Worm (Caenorhabditis elegans) whole organism, L4 larva: ENCODE results near the gene ZK105.13.

Experiments used
- D1046.2 ChIP-seq: fragments of 200-800 bp; sonication (Bioruptor generic); IDR thresholded peaks from 2 replicates; pipeline ENCODE4 v1.3.6; 2022; ENCODE audit warnings: missing genetic modification characterization, missing compliant biosample characterization
- F37D6.2 ChIP-seq: sonication (generic microtip); optimal IDR thresholded peaks from 2 replicates; lab custom pipeline; 2016; ENCODE audit warnings: mild to moderate bottlenecking, missing genetic modification characterization, missing compliant biosample characterization
- F44E2.7 ChIP-seq: fragments of 200-800 bp; sonication (Bioruptor generic); IDR thresholded peaks from 2 replicates; pipeline ENCODE4 v2.1.2; 2022; ENCODE audit warnings: missing genetic modification characterization, missing compliant biosample characterization
- R02D3.7 ChIP-seq: fragments of 150-350 bp; sonication (generic microtip); optimal IDR thresholded peaks from 3 replicates; lab custom pipeline; 2014; ENCODE audit warnings: missing biosample characterization, missing genetic modification characterization
- T20F7.1 ChIP-seq: fragments of 200-800 bp; sonication (Bioruptor generic); optimal IDR thresholded peaks from 2 replicates; lab custom pipeline; 2018; ENCODE audit warnings: mild to moderate bottlenecking, missing genetic modification characterization, missing compliant biosample characterization
- T26A8.4 ChIP-seq: fragments of 200-800 bp; sonication (Bioruptor generic); IDR thresholded peaks from 2 replicates; pipeline ENCODE4 v1.3.6; 2022; ENCODE audit warnings: missing genetic modification characterization, missing compliant biosample characterization
- Y5F2A.4 ChIP-seq: fragments of 200-800 bp; sonication (Bioruptor generic); optimal IDR thresholded peaks from 2 replicates; lab custom pipeline; 2018; ENCODE audit warnings: mild to moderate bottlenecking, missing genetic modification characterization, missing compliant biosample characterization
- aha-1 ChIP-seq: fragments of 150-350 bp; peaks from one replicate; lab custom pipeline; 2014; ENCODE audit warnings: missing biosample characterization, missing genetic modification characterization
- arid-1 ChIP-seq: fragments of 200-800 bp; sonication (Bioruptor generic); conservative IDR thresholded peaks from 2 replicates; pipeline ENCODE4 v1.3.6; 2022; ENCODE audit warnings: missing genetic modification reagents, missing genetic modification characterization, missing compliant biosample characterization
- ceh-28 ChIP-seq: fragments of 150-350 bp; optimal IDR thresholded peaks from 2 replicates; lab custom pipeline; 2014; ENCODE audit warnings: missing biosample characterization, missing genetic modification reagents, missing genetic modification characterization
- ceh-32 ChIP-seq: sonication (generic microtip); optimal IDR thresholded peaks from 2 replicates; lab custom pipeline; 2016; ENCODE audit warnings: mild to moderate bottlenecking, missing genetic modification characterization, missing compliant biosample characterization; ENCODE audit not compliant: poor library complexity
- ceh-82 ChIP-seq: sonication (generic microtip); optimal IDR thresholded peaks from 2 replicates; lab custom pipeline; 2017; ENCODE audit warnings: missing biosample characterization, missing genetic modification characterization
- ces-1 ChIP-seq: fragments of 150-350 bp; sonication (generic microtip); optimal IDR thresholded peaks from 4 replicates; lab custom pipeline; 2014; ENCODE audit warnings: missing biosample characterization, missing genetic modification reagents, missing genetic modification characterization
- ctbp-1 ChIP-seq: fragments of 200-800 bp; sonication (Bioruptor generic); IDR thresholded peaks from 2 replicates; pipeline ENCODE4 v1.3.6; 2022; ENCODE audit warnings: missing genetic modification reagents, missing genetic modification characterization, missing compliant biosample characterization
- daf-16 ChIP-seq, 3 experiments: sonication (generic microtip); optimal IDR thresholded peaks; 2 replicates each; lab custom pipeline; 2016 to 2017; ENCODE audit warnings: missing genetic modification characterization in 3 of 3, missing genetic modification reagents in 3 of 3, mild to moderate bottlenecking in 2 of 3, missing compliant biosample characterization in 2 of 3, missing biosample characterization in 1 of 3, moderate library complexity in 1 of 3
- daf-19 ChIP-seq: fragments of 200-800 bp; sonication (Bioruptor generic); conservative IDR thresholded peaks from 2 replicates; pipeline ENCODE4 v1.3.6; 2022; ENCODE audit warnings: missing genetic modification characterization, missing compliant biosample characterization
- dmd-6 ChIP-seq: fragments of 200-800 bp; sonication (Bioruptor generic); IDR thresholded peaks from 2 replicates; pipeline ENCODE4 v1.3.6; 2022; ENCODE audit warnings: missing genetic modification reagents, missing genetic modification characterization, missing compliant biosample characterization
- dmd-9 ChIP-seq: fragments of 200-800 bp; sonication (Bioruptor generic); IDR thresholded peaks from 2 replicates; pipeline ENCODE4 v1.3.6; 2022; ENCODE audit warnings: missing genetic modification reagents, missing genetic modification characterization, missing compliant biosample characterization
- dpl-1 ChIP-seq: fragments of 150-350 bp; optimal IDR thresholded peaks from 2 replicates; lab custom pipeline; 2014; ENCODE audit warnings: missing biosample characterization, missing genetic modification reagents, missing genetic modification characterization
- dve-1 ChIP-seq: sonication (generic microtip); optimal IDR thresholded peaks from 2 replicates; lab custom pipeline; 2017; ENCODE audit warnings: antibody characterized with exemption, mild to moderate bottlenecking, missing genetic modification characterization, missing compliant biosample characterization; ENCODE audit not compliant: insufficient read depth
- fos-1 ChIP-seq: fragments of 150-350 bp; optimal IDR thresholded peaks from 2 replicates; lab custom pipeline; 2014; ENCODE audit warnings: missing biosample characterization, missing genetic modification characterization
- hlh-11 ChIP-seq: fragments of 200-800 bp; sonication (Bioruptor generic); optimal IDR thresholded peaks from 2 replicates; lab custom pipeline; 2018; ENCODE audit warnings: mild to moderate bottlenecking, missing genetic modification characterization, missing compliant biosample characterization
- hlh-30 ChIP-seq: sonication (generic microtip); optimal IDR thresholded peaks from 2 replicates; lab custom pipeline; 2017; ENCODE audit warnings: antibody characterized with exemption, mild to moderate bottlenecking, missing genetic modification characterization, missing compliant biosample characterization; ENCODE audit not compliant: insufficient read depth
- lin-13 ChIP-seq: fragments of 150-350 bp; optimal IDR thresholded peaks from 2 replicates; lab custom pipeline; 2014; ENCODE audit warnings: missing biosample characterization, missing genetic modification reagents, missing genetic modification characterization
- lin-29 ChIP-seq: fragments of 200-800 bp; sonication (Bioruptor generic); IDR thresholded peaks from 2 replicates; pipeline ENCODE4 v1.3.6; 2022; ENCODE audit warnings: missing genetic modification reagents, missing genetic modification characterization, missing compliant biosample characterization
- lin-38 ChIP-seq: fragments of 200-800 bp; sonication (Bioruptor generic); IDR thresholded peaks from 2 replicates; pipeline ENCODE4 v1.3.6; 2022; ENCODE audit warnings: missing genetic modification reagents, missing genetic modification characterization, missing compliant biosample characterization
- mep-1 ChIP-seq: fragments of 150-350 bp; sonication (generic microtip); optimal IDR thresholded peaks from 3 replicates; lab custom pipeline; 2014; ENCODE audit warnings: missing biosample characterization, missing genetic modification characterization
- mes-2 ChIP-seq: sonication (generic microtip); optimal IDR thresholded peaks from 2 replicates; lab custom pipeline; 2016; ENCODE audit warnings: missing genotype, mild to moderate bottlenecking, missing genetic modification characterization, missing compliant biosample characterization; ENCODE audit not compliant: poor library complexity, severe bottlenecking
- mxl-3 ChIP-seq: fragments of 200-800 bp; sonication (Bioruptor generic); optimal IDR thresholded peaks from 2 replicates; lab custom pipeline; 2018; ENCODE audit warnings: mild to moderate bottlenecking, missing genetic modification characterization, missing compliant biosample characterization
- nhr-10 ChIP-seq: fragments of 150-350 bp; optimal IDR thresholded peaks from 2 replicates; lab custom pipeline; 2014; ENCODE audit warnings: missing biosample characterization, missing genetic modification characterization
- nhr-102 ChIP-seq: sonication (generic microtip); optimal IDR thresholded peaks from 2 replicates; lab custom pipeline; 2016; ENCODE audit warnings: mild to moderate bottlenecking, missing genetic modification characterization, moderate library complexity, missing compliant biosample characterization
- nhr-11 ChIP-seq: fragments of 150-350 bp; optimal IDR thresholded peaks from 2 replicates; lab custom pipeline; 2014; ENCODE audit warnings: missing biosample characterization, missing genetic modification characterization
- nhr-237 ChIP-seq: sonication (generic microtip); optimal IDR thresholded peaks from 2 replicates; lab custom pipeline; 2017; ENCODE audit warnings: missing biosample characterization, missing genetic modification characterization
- nhr-28 ChIP-seq: fragments of 150-350 bp; optimal IDR thresholded peaks from 2 replicates; lab custom pipeline; 2014; ENCODE audit warnings: missing biosample characterization, missing genetic modification characterization
- nhr-41 ChIP-seq: fragments of 200-800 bp; sonication (Bioruptor generic); IDR thresholded peaks from 2 replicates; pipeline ENCODE4 v1.3.6; 2022; ENCODE audit warnings: missing genetic modification reagents, missing genetic modification characterization, missing compliant biosample characterization
- nhr-42 ChIP-seq: fragments of 200-800 bp; sonication (Bioruptor generic); IDR thresholded peaks from 2 replicates; pipeline ENCODE4 v1.3.6; 2022; ENCODE audit warnings: missing genetic modification characterization, missing compliant biosample characterization
- nhr-48 ChIP-seq: sonication (generic microtip); optimal IDR thresholded peaks from 2 replicates; lab custom pipeline; 2016; ENCODE audit warnings: mild to moderate bottlenecking, missing genetic modification characterization, missing compliant biosample characterization
- nhr-77 ChIP-seq: fragments of 150-350 bp; optimal IDR thresholded peaks from 2 replicates; lab custom pipeline; 2014; ENCODE audit warnings: missing biosample characterization, missing genetic modification characterization
- pqm-1 ChIP-seq: sonication (generic microtip); optimal IDR thresholded peaks from 2 replicates; lab custom pipeline; 2017; ENCODE audit warnings: missing biosample characterization, missing genetic modification characterization
- rbr-2 ChIP-seq: sonication (generic microtip); optimal IDR thresholded peaks from 2 replicates; lab custom pipeline; 2016; ENCODE audit warnings: missing genotype, missing genetic modification characterization, missing compliant biosample characterization
- saeg-2 ChIP-seq: fragments of 200-800 bp; sonication (Bioruptor generic); IDR thresholded peaks from 2 replicates; pipeline ENCODE4 v1.3.6; 2022; ENCODE audit warnings: missing genetic modification reagents, missing genetic modification characterization, missing compliant biosample characterization
- sdz-12 ChIP-seq: fragments of 200-800 bp; sonication (Bioruptor generic); optimal IDR thresholded peaks from 2 replicates; lab custom pipeline; 2018; ENCODE audit warnings: mild to moderate bottlenecking, missing genetic modification characterization, missing compliant biosample characterization
- set-16 ChIP-seq: fragments of 200-800 bp; sonication (Bioruptor generic); IDR thresholded peaks from 2 replicates; pipeline ENCODE4 v1.3.6; 2022; ENCODE audit warnings: missing genetic modification reagents, missing genetic modification characterization, missing compliant biosample characterization
- snpc-1.2 ChIP-seq: fragments of 200-800 bp; sonication (Bioruptor generic); IDR thresholded peaks from 2 replicates; pipeline ENCODE4 v1.3.6; 2022; ENCODE audit warnings: missing genetic modification reagents, missing genetic modification characterization, missing compliant biosample characterization
- snpc-4 ChIP-seq: fragments of 150-350 bp; optimal IDR thresholded peaks from 2 replicates; lab custom pipeline; 2014; ENCODE audit warnings: missing biosample characterization, missing genetic modification characterization
- tra-1 ChIP-seq: fragments of 200-800 bp; sonication (Bioruptor generic); IDR thresholded peaks from 2 replicates; pipeline ENCODE4 v1.3.6; 2022; ENCODE audit warnings: missing genetic modification reagents, missing genetic modification characterization, missing compliant biosample characterization
- unc-39 ChIP-seq: sonication (generic microtip); optimal IDR thresholded peaks from 2 replicates; lab custom pipeline; 2017; ENCODE audit warnings: missing biosample characterization, missing genetic modification characterization
- unc-62 ChIP-seq, 3 experiments: fragments of 150-350 bp in 1 of 3; sonication (generic microtip); optimal IDR thresholded peaks in 2 of 3; peaks in 1 of 3; 1 replicate in 1 of 3; 2 replicates in 2 of 3; lab custom pipeline; 2014 to 2017; ENCODE audit warnings: missing biosample characterization in 3 of 3, missing genetic modification characterization in 3 of 3, missing genetic modification reagents in 3 of 3, missing genotype in 1 of 3
- zfp-2 ChIP-seq: sonication (generic microtip); optimal IDR thresholded peaks from 2 replicates; lab custom pipeline; 2016; ENCODE audit warnings: mild to moderate bottlenecking, missing genetic modification characterization, missing compliant biosample characterization

ZK105.13 gene

ce11 chrV:7728003-7728678 lies 15.2 kb upstream of the ZK105.13 start (continued):
- peak in 1 of 2 experiments; percentile 78 for TF ChIP-seq daf-16 (GFP tag; optimal IDR thresholded peaks at IDR 0.05; lab: Kevin White, UChicago)
- TF ChIP-seq daf-16 (tag; optimal IDR thresholded peaks at IDR 0.05; lab: Kevin White, UChicago) = no peak
- peak in 1 of 2 experiments; percentile 94 for TF ChIP-seq unc-62 (GFP tag; optimal IDR thresholded peaks at IDR 0.05 in 1 of 2; lab: Kevin White, UChicago)
- TF ChIP-seq unc-62 (tag; optimal IDR thresholded peaks at IDR 0.05; lab: Kevin White, UChicago) = no peak
- no peak for TF ChIP-seq R02D3.7 (tag; lab: Kevin White, UChicago)
- peak; percentile 58 for TF ChIP-seq ceh-28 (tag; lab: Kevin White, UChicago)
- TF ChIP-seq zfp-2 (tag; lab: Kevin White, UChicago) = peak; percentile 26
- no peak for TF ChIP-seq nhr-237 (tag; lab: Kevin White, UChicago)
- TF ChIP-seq dmd-6 (GFP tag; lab: Robert Waterston, UW) = peak; percentile 82
- no peak for TF ChIP-seq Y5F2A.4 (GFP tag; lab: Kevin White, UChicago)
- peak; percentile 22 for TF ChIP-seq lin-13 (GFP tag; lab: Kevin White, UChicago)
- TF ChIP-seq arid-1 (GFP tag; lab: Robert Waterston, UW) = peak; percentile 49; the same call in 1 of the 2 replicates
- peak; percentile 48 for TF ChIP-seq ces-1 (GFP tag; lab: Kevin White, UChicago)
- no peak for TF ChIP-seq pqm-1 (tag; lab: Kevin White, UChicago)
- no peak for TF ChIP-seq ceh-82 (tag; lab: Kevin White, UChicago)
- 0 out of 2 replicates have a peak, but pooled peaks have one; percentile 4 for TF ChIP-seq D1046.2 (GFP tag; lab: Robert Waterston, UW)
- no peak for TF ChIP-seq fos-1 (tag; lab: Kevin White, UChicago)
- peak; percentile 59 for TF ChIP-seq ceh-32
- no peak for TF ChIP-seq nhr-41 (GFP tag; lab: Robert Waterston, UW)
- TF ChIP-seq T26A8.4 (GFP tag; lab: Robert Waterston, UW) = peak; percentile 68
- no peak for TF ChIP-seq unc-39 (tag; lab: Kevin White, UChicago)
- no peak for TF ChIP-seq snpc-4 (tag; lab: Kevin White, UChicago)
- TF ChIP-seq tra-1 (GFP tag; lab: Robert Waterston, UW) = peak; percentile 63
- TF ChIP-seq nhr-77 (tag; lab: Kevin White, UChicago) = peak; percentile 36
- peak; percentile 77 for TF ChIP-seq hlh-30 (tag; lab: Kevin White, UChicago)
- peak; percentile 23 for TF ChIP-seq nhr-102 (tag; lab: Kevin White, UChicago)
- no peak for TF ChIP-seq F44E2.7 (GFP tag; lab: Robert Waterston, UW)
- TF ChIP-seq T20F7.1 (GFP tag; lab: Kevin White, UChicago) = no peak
- TF ChIP-seq nhr-42 = peak; percentile 43; the same call in 1 of the 2 replicates
- peak; percentile 99 for TF ChIP-seq aha-1 (tag; lab: Kevin White, UChicago)
- peak; percentile 75 for TF ChIP-seq nhr-11 (tag; lab: Kevin White, UChicago)
- TF ChIP-seq daf-19 (GFP tag; lab: Robert Waterston, UW) = no peak
- peak; percentile 37 for TF ChIP-seq mes-2 (tag; lab: Kevin White, UChicago)
- TF ChIP-seq lin-29 = no peak
- TF ChIP-seq nhr-10 = no peak
- TF ChIP-seq dpl-1 = peak; percentile 48
- TF ChIP-seq mxl-3 (GFP tag; lab: Kevin White, UChicago) = peak; percentile 1
- TF ChIP-seq nhr-48 (tag; lab: Kevin White, UChicago) = peak; percentile 84
- TF ChIP-seq saeg-2 (GFP tag; lab: Robert Waterston, UW) = 0 out of 2 replicates have a peak, but pooled peaks have one; percentile 52
- peak; percentile 29 for TF ChIP-seq dve-1
- peak; percentile 57 for TF ChIP-seq mep-1
- TF ChIP-seq rbr-2 (tag; lab: Kevin White, UChicago) = peak; percentile 93
- TF ChIP-seq lin-38 (GFP tag; lab: Robert Waterston, UW) = peak; percentile 54
- TF ChIP-seq snpc-1.2 (GFP tag; lab: Robert Waterston, UW) = no peak
- peak; percentile 91 for TF ChIP-seq hlh-11 (tag; lab: Kevin White, UChicago)
- peak; percentile 61 for TF ChIP-seq nhr-28
- TF ChIP-seq F37D6.2 (tag; lab: Kevin White, UChicago) = peak; percentile 81
- TF ChIP-seq set-16 (GFP tag; lab: Robert Waterston, UW) = peak; percentile 98
- no peak for TF ChIP-seq sdz-12 (GFP tag; lab: Kevin White, UChicago)
- TF ChIP-seq ctbp-1 (GFP tag; lab: Robert Waterston, UW) = peak; percentile 96
- 0 out of 2 replicates have a peak, but pooled peaks have one; percentile 6 for TF ChIP-seq dmd-9
